Worm (Caenorhabditis elegans): ENCODE data around the gene R11D1.7.

- no peak for TF ChIP-seq unc-62 (GFP tag; optimal IDR thresholded peaks at IDR 0.05)
- no peak for TF ChIP-seq unc-39 (tag; optimal IDR thresholded peaks at IDR 0.05)
- TF ChIP-seq nhr-237 (tag; optimal IDR thresholded peaks at IDR 0.05) = no peak
- no peak for TF ChIP-seq snpc-4 (tag; optimal IDR thresholded peaks at IDR 0.05)
- no peak for TF ChIP-seq pha-4 (tag; optimal IDR thresholded peaks at IDR 0.05)
- no peak for TF ChIP-seq ces-1 (GFP tag; optimal IDR thresholded peaks at IDR 0.05)
- TF ChIP-seq nhr-12 (tag; optimal IDR thresholded peaks at IDR 0.05) = no peak
- no peak for TF ChIP-seq elt-3 (tag; optimal IDR thresholded peaks at IDR 0.05)
- TF ChIP-seq ztf-11 (tag; optimal IDR thresholded peaks at IDR 0.05) = no peak
- no peak for TF ChIP-seq M03D4.4 (tag; optimal IDR thresholded peaks at IDR 0.05)
- no peak for TF ChIP-seq mep-1 (tag; optimal IDR thresholded peaks at IDR 0.05)
- TF ChIP-seq nhr-76 (tag; optimal IDR thresholded peaks at IDR 0.05) = no peak
- TF ChIP-seq elt-1 (tag; optimal IDR thresholded peaks at IDR 0.05; ENCODE audit: borderline replicate concordance, insufficient read depth) = no peak
Measured at ce11 chrV:12696790-12697189, 23.0 kb upstream of the R11D1.7 start.
